Worm (Caenorhabditis elegans): ENCODE measurements around the gene ife-4.
A peak's percentile ranks its signal among the peaks of the same experiment; 100 is the strongest.

Gene ife-4

DNA sequence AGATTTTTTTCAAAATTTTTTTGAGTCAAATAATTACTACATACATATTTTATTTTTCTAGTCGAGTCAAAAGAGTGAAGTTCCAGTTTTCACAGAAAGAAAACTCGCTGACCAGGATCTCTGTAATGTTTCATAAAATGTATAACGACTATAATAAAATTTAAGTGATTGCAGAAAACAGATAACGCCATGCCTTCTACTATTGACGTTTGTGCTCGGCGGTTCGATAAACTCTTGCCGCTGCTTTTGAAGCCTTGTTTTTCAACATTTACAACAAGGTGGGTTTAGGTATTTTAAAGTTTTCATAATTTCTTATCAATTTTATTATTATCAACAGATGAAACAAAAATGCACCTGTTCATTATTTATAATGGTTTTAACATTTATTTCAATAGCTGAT is 21.4 kb downstream of the ife-4 start, which contains the start of gene lmp-2:
lmp-2 (plus strand) TSS at position 190 of the 400 bp plus-strand sequence.
- TF ChIP-seq Y53G8AR.9 (GFP tag; conservative IDR thresholded peaks at IDR 0.05): no peak
- TF ChIP-seq nhr-80 (tag; optimal IDR thresholded peaks at IDR 0.05): peak; percentile 43

ce11 chrX:1126207-1126606 is 22.2 kb downstream of the ife-4 start:
- TF ChIP-seq sptf-2 (GFP tag; optimal IDR thresholded peaks at IDR 0.05) (no peak), nhr-80 (tag; optimal IDR thresholded peaks at IDR 0.05) (peak; percentile 31)

ce11 chrX:1128503-1129036 is 24.6 kb downstream of the ife-4 start, which contains the start of gene snx-1:
TSS of gene snx-1 (plus strand) at chrX:1128986.
- peak; percentile 73 for TF ChIP-seq egrh-3 (GFP tag; IDR thresholded peaks at IDR 0.05)
- peak; percentile 40 for TF ChIP-seq ceh-27 (GFP tag; optimal IDR thresholded peaks at IDR 0.05)
- TF ChIP-seq F10E7.11 (tag; optimal IDR thresholded peaks at IDR 0.05): no peak
- TF ChIP-seq ztf-6 (GFP tag; IDR thresholded peaks at IDR 0.05): no peak
- TF ChIP-seq die-1 (tag; optimal IDR thresholded peaks at IDR 0.05): no peak
- TF ChIP-seq B0336.3 (GFP tag; IDR thresholded peaks at IDR 0.05): 0 out of 2 replicates have a peak, but pooled peaks have one; percentile 19
- peak; percentile 90 for TF ChIP-seq mcd-1 (GFP tag; IDR thresholded peaks at IDR 0.05)
- TF ChIP-seq snpc-4 (GFP tag; optimal IDR thresholded peaks at IDR 0.05): no peak
- peak in 2 of 4 experiments; percentile 17 to 36 for TF ChIP-seq snpc-4 (tag; optimal IDR thresholded peaks at IDR 0.05)
- no peak for TF ChIP-seq nhr-90 (tag; optimal IDR thresholded peaks at IDR 0.05)
- TF ChIP-seq Y95B8A.8 (GFP tag; IDR thresholded peaks at IDR 0.05): no peak
- peak; percentile 71 for TF ChIP-seq attf-5 (GFP tag; optimal IDR thresholded peaks at IDR 0.05)
- no peak for TF ChIP-seq efl-1 (GFP tag; optimal IDR thresholded peaks at IDR 0.05)
- peak; percentile 23; the same call in 1 of the 2 replicates for TF ChIP-seq pbrm-1 (GFP tag; IDR thresholded peaks at IDR 0.05)
- no peak for TF ChIP-seq F55B11.4 (tag; optimal IDR thresholded peaks at IDR 0.05; ENCODE audit: borderline replicate concordance, insufficient read depth)
- no peak for TF ChIP-seq F33H1.4 (GFP tag; IDR thresholded peaks at IDR 0.05)
- peak; percentile 40; the same call in 1 of the 2 replicates for TF ChIP-seq hmg-1.2 (GFP tag; IDR thresholded peaks at IDR 0.05)
- TF ChIP-seq dox-1 (GFP tag; IDR thresholded peaks at IDR 0.05): peak; percentile 76; the same call in 1 of the 2 replicates
- TF ChIP-seq ceh-100 (GFP tag; IDR thresholded peaks at IDR 0.05): no peak
- TF ChIP-seq madf-6 (GFP tag; IDR thresholded peaks at IDR 0.05): no peak
- TF ChIP-seq B0035.1 (tag; optimal IDR thresholded peaks at IDR 0.05): no peak
- no peak for TF ChIP-seq snpc-3.4 (tag; optimal IDR thresholded peaks at IDR 0.05)
- TF ChIP-seq zfh-2 (GFP tag; conservative IDR thresholded peaks at IDR 0.05): peak; percentile 68
- peak; percentile 60 to 73 for TF ChIP-seq let-607 (tag; optimal IDR thresholded peaks at IDR 0.05)
- TF ChIP-seq pha-4 (tag; optimal IDR thresholded peaks at IDR 0.05): peak; percentile 5
- TF ChIP-seq lin-40 (tag; optimal IDR thresholded peaks at IDR 0.05): peak; percentile 33
- TF ChIP-seq nhr-80 (tag; optimal IDR thresholded peaks at IDR 0.05): peak; percentile 85
- TF ChIP-seq cebp-1 (GFP tag; IDR thresholded peaks at IDR 0.05): peak; percentile 43; the same call in 1 of the 2 replicates
- peak; percentile 65 for TF ChIP-seq cebp-1 (tag; optimal IDR thresholded peaks at IDR 0.05)

ce11 chrX:1141617-1142016 is 37.6 kb downstream of the ife-4 start:
- no peak for TF ChIP-seq nfya-2 (GFP tag; IDR thresholded peaks at IDR 0.05)
- TF ChIP-seq ztf-26 (tag; optimal IDR thresholded peaks at IDR 0.05): no peak
- no peak for TF ChIP-seq lsl-1 (GFP tag; optimal IDR thresholded peaks at IDR 0.05)
- no peak for TF ChIP-seq Y53F4B.3 (GFP tag; IDR thresholded peaks at IDR 0.05)
- no peak for TF ChIP-seq ztf-3 (GFP tag; optimal IDR thresholded peaks at IDR 0.05)
- no peak for TF ChIP-seq Y56A3A.18 (GFP tag; IDR thresholded peaks at IDR 0.05)
